Fruit fly (Drosophila melanogaster) whole organism, pupa: Measurements from ENCODE around the gene CG7560.

ENCODE experiments used
- CG10348 ChIP-seq: fragments of 200-800 bp; sonication (Bioruptor generic); IDR thresholded peaks from 2 replicates; pipeline ENCODE4 v1.3.6; 2022; ENCODE audit warnings: missing biosample characterization, missing genetic modification characterization
- CG12605 ChIP-seq: fragments of 200-800 bp; sonication (Bioruptor generic); IDR thresholded peaks from 2 replicates; pipeline ENCODE4 v1.3.6; 2022; ENCODE audit warnings: missing biosample characterization, missing genetic modification characterization
- CG13204 ChIP-seq: fragments of 200-800 bp; sonication (Bioruptor generic); optimal IDR thresholded peaks from 2 replicates; lab custom pipeline; 2018; ENCODE audit warnings: missing biosample characterization, mild to moderate bottlenecking, missing genetic modification characterization, moderate library complexity
- CG14655 ChIP-seq: fragments of 200-800 bp; sonication (Bioruptor generic); optimal IDR thresholded peaks from 3 replicates; lab custom pipeline; 2017; ENCODE audit warnings: mild to moderate bottlenecking, missing biosample characterization, missing genetic modification reagents, missing genetic modification characterization
- CG15710 ChIP-seq: fragments of 200-800 bp; sonication (Bioruptor generic); optimal IDR thresholded peaks from 2 replicates; lab custom pipeline; 2018; ENCODE audit warnings: missing biosample characterization, mild to moderate bottlenecking, missing genetic modification characterization, moderate library complexity
- CG17806 ChIP-seq: fragments of 200-800 bp; sonication (Bioruptor generic); optimal IDR thresholded peaks from 2 replicates; lab custom pipeline; 2018; ENCODE audit warnings: missing biosample characterization, mild to moderate bottlenecking, missing genetic modification characterization, moderate library complexity
- CG32121 ChIP-seq: fragments of 200-800 bp; sonication (Bioruptor generic); IDR thresholded peaks from 2 replicates; pipeline ENCODE4 v1.3.6; 2022; ENCODE audit warnings: missing biosample characterization, missing genetic modification characterization
- CG34367 ChIP-seq: fragments of 200-800 bp; sonication (Bioruptor generic); optimal IDR thresholded peaks from 2 replicates; lab custom pipeline; 2018; ENCODE audit warnings: missing biosample characterization, mild to moderate bottlenecking, missing genetic modification characterization
- CG4496 ChIP-seq: fragments of 200-800 bp; sonication (Bioruptor generic); IDR thresholded peaks from 3 replicates; pipeline ENCODE4 v1.3.6; 2022; ENCODE audit warnings: missing biosample characterization, missing genetic modification characterization
- CG8159 ChIP-seq: fragments of 200-800 bp; sonication (Bioruptor generic); optimal IDR thresholded peaks from 3 replicates; lab custom pipeline; 2018; ENCODE audit warnings: missing biosample characterization, mild to moderate bottlenecking, missing genetic modification characterization, moderate library complexity
- CG8301 ChIP-seq: fragments of 200-800 bp; sonication (Bioruptor generic); optimal IDR thresholded peaks from 2 replicates; lab custom pipeline; 2018; ENCODE audit warnings: missing biosample characterization, mild to moderate bottlenecking, missing genetic modification characterization
- CG9948 ChIP-seq: fragments of 200-800 bp; sonication (Bioruptor generic); optimal IDR thresholded peaks from 2 replicates; lab custom pipeline; 2018; ENCODE audit warnings: missing biosample characterization, mild to moderate bottlenecking, missing genetic modification characterization, moderate library complexity
- D1 ChIP-seq: fragments of 200-800 bp; sonication (Bioruptor generic); optimal IDR thresholded peaks from 2 replicates; lab custom pipeline; 2018; ENCODE audit warnings: missing biosample characterization, mild to moderate bottlenecking, missing genetic modification characterization, moderate library complexity
- EcR ChIP-seq: fragments of 200-800 bp; sonication (Bioruptor generic); optimal IDR thresholded peaks from 3 replicates; lab custom pipeline; 2019; ENCODE audit warnings: missing biosample characterization, missing genetic modification characterization, mild to moderate bottlenecking, moderate library complexity, missing genetic modification reagents
- Ets98B ChIP-seq: fragments of 200-800 bp; sonication (Bioruptor generic); IDR thresholded peaks from 2 replicates; pipeline ENCODE4 v1.3.6; 2022; ENCODE audit warnings: missing biosample characterization, missing genetic modification characterization
- Pif1A ChIP-seq: fragments of 200-800 bp; sonication (Bioruptor generic); optimal IDR thresholded peaks from 3 replicates; lab custom pipeline; 2016; ENCODE audit warnings: missing biosample characterization, missing genetic modification characterization
- Pif1B ChIP-seq: fragments of 200-800 bp; sonication (Bioruptor generic); optimal IDR thresholded peaks from 3 replicates; lab custom pipeline; 2016; ENCODE audit warnings: missing biosample characterization, missing genetic modification characterization
- Snoo ChIP-seq: fragments of 200-800 bp; sonication (Bioruptor generic); optimal IDR thresholded peaks from 3 replicates; lab custom pipeline; 2017; ENCODE audit warnings: missing biosample characterization, mild to moderate bottlenecking, missing genetic modification characterization, inconsistent platforms
- fd96Ca ChIP-seq: fragments of 200-800 bp; sonication (Bioruptor generic); IDR thresholded peaks from 3 replicates; pipeline ENCODE4 v1.3.6; 2022; ENCODE audit warnings: missing biosample characterization, missing genetic modification characterization
- gl ChIP-seq: fragments of 200-800 bp; sonication (Bioruptor generic); optimal IDR thresholded peaks from 2 replicates; lab custom pipeline; 2018; ENCODE audit warnings: missing biosample characterization, mild to moderate bottlenecking, missing genetic modification characterization
- rn ChIP-seq: fragments of 200-800 bp; sonication (Bioruptor generic); IDR thresholded peaks from 2 replicates; pipeline ENCODE4 v1.3.6; 2022; ENCODE audit warnings: missing biosample characterization, missing genetic modification characterization

Gene CG7560

dm6 chr3L:11424858-11425257 is at the start of gene CG7560:
CG7560 (plus strand) TSS chr3L:11425158.
- TF ChIP-seq CG17806 (tag; lab: Kevin White, UChicago) (no peak), CG13204 (GFP tag; lab: Kevin White, UChicago) (no peak), CG8159 (tag; lab: Kevin White, UChicago) (no peak), CG14655 (GFP tag; lab: Kevin White, UChicago) (no peak), CG4496 (no peak), CG10348 (no peak), CG12605 (no peak), D1 (no peak), CG8301 (tag; lab: Kevin White, UChicago) (no peak), Pif1B (GFP tag; lab: Kevin White, UChicago) (no peak), EcR (GFP tag; lab: Kevin White, UChicago) (no peak), CG34367 (no peak), Pif1A (no peak)

dm6 chr3L:11375304-11375703 is 49.7 kb upstream of the CG7560 start:
- peak; percentile 76 for TF ChIP-seq CG14655 (GFP tag; lab: Kevin White, UChicago)
- TF ChIP-seq gl, result no peak
- TF ChIP-seq CG17806 (tag; lab: Kevin White, UChicago), result peak; percentile 34
- no peak for TF ChIP-seq D1
- TF ChIP-seq CG15710 (tag; lab: Kevin White, UChicago), result peak; percentile 49
- peak; percentile 60 for TF ChIP-seq CG8301 (tag; lab: Kevin White, UChicago)
- TF ChIP-seq rn (GFP tag; lab: Robert Waterston, UW), result no peak
- peak; percentile 71 for TF ChIP-seq CG8159 (tag; lab: Kevin White, UChicago)
- TF ChIP-seq Pif1A, result peak; percentile 60
- TF ChIP-seq fd96Ca (GFP tag; lab: Robert Waterston, UW), result no peak; the same call in 2 of the 3 replicates
- no peak for TF ChIP-seq CG12605
- TF ChIP-seq CG34367, result peak; percentile 45
- peak; percentile 52; the same call in 1 of the 2 replicates for TF ChIP-seq CG32121 (GFP tag; lab: Robert Waterston, UW)
- no peak for TF ChIP-seq CG10348
- peak; percentile 49 for TF ChIP-seq Pif1B (GFP tag; lab: Kevin White, UChicago)
- TF ChIP-seq Ets98B, result 0 out of 2 replicates have a peak, but pooled peaks have one; percentile 23
- no peak for TF ChIP-seq EcR (GFP tag; lab: Kevin White, UChicago)
- TF ChIP-seq CG13204 (GFP tag; lab: Kevin White, UChicago), result peak; percentile 38
- peak; percentile 46 for TF ChIP-seq CG9948
- TF ChIP-seq CG4496, result 0 out of 3 replicates have a peak, but pooled peaks have one; percentile 50
- TF ChIP-seq Snoo, result peak; percentile 36
- TF ChIP-seq, all 21 proteins: peak for 14

DNA sequence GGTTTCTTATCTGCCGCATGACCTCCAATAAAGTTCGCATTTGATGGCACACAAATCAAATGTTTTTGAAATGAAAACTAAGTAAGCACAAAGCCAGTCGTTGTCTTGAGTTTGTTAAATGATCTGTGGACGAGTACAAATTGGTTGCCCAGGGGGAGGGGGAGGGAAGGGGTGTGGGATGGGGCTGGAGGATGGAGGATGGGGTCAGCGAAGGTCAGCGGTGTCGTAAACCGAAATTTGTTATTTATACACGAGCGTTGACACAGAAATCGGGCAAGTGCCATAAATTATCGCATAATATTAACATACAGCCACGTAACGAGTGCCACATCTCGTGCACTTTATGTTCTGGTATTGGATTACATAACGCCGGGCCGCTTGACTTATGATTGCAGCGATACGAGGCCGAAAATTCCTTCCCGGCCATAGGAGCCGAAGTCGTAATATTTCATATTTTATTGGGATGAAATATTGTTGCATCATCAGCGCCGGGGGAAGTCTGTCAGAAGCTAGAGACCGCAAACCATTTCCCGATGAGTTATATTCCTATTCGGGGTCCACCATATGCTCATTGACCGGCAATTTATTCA is 48.6 kb upstream of the CG7560 start:
- TF ChIP-seq CG8301 (tag; lab: Kevin White, UChicago) (no peak), CG4496 (0 out of 3 replicates have a peak, but pooled peaks have one; percentile 20)

dm6 chr3L:11378429-11378914 is 46.5 kb upstream of the CG7560 start:
- TF ChIP-seq CG17806 (tag; lab: Kevin White, UChicago) (no peak), CG8301 (tag; lab: Kevin White, UChicago) (no peak), Ets98B (no peak), CG9948 (no peak), CG13204 (GFP tag; lab: Kevin White, UChicago) (no peak), Pif1A (no peak), CG34367 (no peak), D1 (no peak), CG8159 (tag; lab: Kevin White, UChicago) (no peak), CG4496 (no peak), fd96Ca (GFP tag; lab: Robert Waterston, UW) (no peak), EcR (GFP tag; lab: Kevin White, UChicago) (no peak)

dm6 chr3L:11379698-11380438 is 45.1 kb upstream of the CG7560 start:
- TF ChIP-seq Ets98B (peak; percentile 69), CG17806 (tag; lab: Kevin White, UChicago) (peak; percentile 77), CG4496 (peak; percentile 79), fd96Ca (GFP tag; lab: Robert Waterston, UW) (peak; percentile 88), CG32121 (GFP tag; lab: Robert Waterston, UW) (peak; percentile 49; the same call in 1 of the 2 replicates), CG12605 (peak; percentile 68), CG9948 (peak; percentile 69), CG10348 (no peak), CG8301 (tag; lab: Kevin White, UChicago) (peak; percentile 71), D1 (peak; percentile 57), Pif1A (peak; percentile 85), Snoo (peak; percentile 69), rn (GFP tag; lab: Robert Waterston, UW) (peak; percentile 59; the same call in 1 of the 2 replicates), CG14655 (GFP tag; lab: Kevin White, UChicago) (peak; percentile 79), gl (peak; percentile 84), CG15710 (tag; lab: Kevin White, UChicago) (peak; percentile 74), EcR (GFP tag; lab: Kevin White, UChicago) (peak; percentile 66), CG13204 (GFP tag; lab: Kevin White, UChicago) (peak; percentile 84), CG34367 (peak; percentile 75), Pif1B (GFP tag; lab: Kevin White, UChicago) (peak; percentile 77), CG8159 (tag; lab: Kevin White, UChicago) (peak; percentile 82)

DNA sequence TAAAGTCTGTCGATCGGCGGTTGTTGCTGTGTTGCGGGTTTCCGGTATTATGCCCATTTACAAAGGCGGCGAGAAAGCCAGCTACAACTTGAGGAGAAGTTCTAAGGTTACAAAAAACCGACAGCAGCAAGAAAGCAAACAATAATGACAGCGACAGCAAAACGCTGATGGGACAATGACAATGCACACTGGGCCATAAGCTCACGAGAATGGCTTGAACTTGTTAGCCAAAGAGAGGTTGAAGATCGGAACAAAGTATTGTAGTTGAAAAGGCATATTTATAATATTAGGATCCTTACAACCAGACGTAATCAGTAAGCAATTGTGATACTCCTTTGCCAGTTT is 44.5 kb upstream of the CG7560 start:
- TF ChIP-seq CG15710 (tag; lab: Kevin White, UChicago) (no peak), CG32121 (GFP tag; lab: Robert Waterston, UW) (peak; percentile 2; the same call in 1 of the 2 replicates)
